Worm (Caenorhabditis elegans) whole organism, L3 larva: ENCODE measurements around the gene Y54G2A.12.

ENCODE experiments used
- aly-2 ChIP-seq: fragments of 150-350 bp; optimal IDR thresholded peaks from 2 replicates; lab custom pipeline; 2014; ENCODE audit warnings: missing biosample characterization, missing genetic modification characterization
- ceh-82 ChIP-seq: fragments of 150-350 bp; optimal IDR thresholded peaks from 2 replicates; lab custom pipeline; 2014; ENCODE audit warnings: missing biosample characterization, missing genetic modification characterization
- mml-1 ChIP-seq: fragments of 150-350 bp; sonication (generic microtip); optimal IDR thresholded peaks from 3 replicates; lab custom pipeline; 2014; ENCODE audit warnings: missing biosample characterization, missing genetic modification characterization
- nhr-12 ChIP-seq: fragments of 150-350 bp; optimal IDR thresholded peaks from 2 replicates; lab custom pipeline; 2014; ENCODE audit warnings: missing biosample characterization, missing genetic modification characterization
- pqm-1 ChIP-seq: fragments of 150-350 bp; optimal IDR thresholded peaks from 2 replicates; lab custom pipeline; 2017; ENCODE audit warnings: missing biosample characterization, missing genetic modification characterization, inconsistent platforms

DNA sequence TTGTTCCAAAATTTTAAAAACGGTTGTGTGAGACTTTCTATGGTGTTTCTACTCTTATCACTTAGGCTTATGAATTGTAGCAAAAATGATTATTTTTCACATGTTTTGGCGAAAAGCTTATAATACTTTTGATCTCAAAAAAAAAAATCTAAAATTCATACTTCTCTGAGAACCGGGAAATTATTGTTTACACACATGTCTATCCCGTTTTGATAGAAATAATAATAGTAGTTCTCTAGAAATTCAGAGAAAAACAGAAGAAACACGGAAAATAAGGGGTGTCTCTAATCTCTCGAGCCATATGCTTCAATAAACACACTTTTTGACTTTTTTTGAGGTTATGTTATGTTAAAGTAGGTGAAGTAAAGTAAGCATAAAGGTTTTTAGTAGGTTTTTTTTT, 32.0 kb downstream of the Y54G2A.12 start:
- TF ChIP-seq ceh-82 (tag; lab: Kevin White, UChicago) (no peak), nhr-12 (tag; lab: Kevin White, UChicago) (no peak), pqm-1 (tag; lab: Kevin White, UChicago) (no peak), aly-2 (tag; lab: Kevin White, UChicago) (no peak), mml-1 (tag; lab: Kevin White, UChicago) (no peak)
